Fruit fly (Drosophila melanogaster) whole organism, embryonic: Measurements from ENCODE around the gene CG7945.

ENCODE experiments used
- Abd-B ChIP-seq: fragments of 200-800 bp; sonication (Bioruptor generic); optimal IDR thresholded peaks from 2 replicates; lab custom pipeline; 2018; ENCODE audit warnings: missing biosample characterization, mild to moderate bottlenecking, missing genetic modification characterization, moderate library complexity
- Asciz ChIP-seq: fragments of 200-800 bp; sonication (Bioruptor generic); optimal IDR thresholded peaks from 2 replicates; lab custom pipeline; 2017; ENCODE audit warnings: missing biosample characterization, mild to moderate bottlenecking, missing genetic modification characterization, missing genetic modification reagents
- Atf-2 ChIP-seq: fragments of 200-800 bp; sonication (Bioruptor generic); optimal IDR thresholded peaks from 2 replicates; lab custom pipeline; 2016; ENCODE audit warnings: missing biosample characterization, missing genetic modification characterization
- CG10267 ChIP-seq: fragments of 200-800 bp; sonication (Bioruptor generic); optimal IDR thresholded peaks from 2 replicates; lab custom pipeline; 2018; ENCODE audit warnings: missing biosample characterization, mild to moderate bottlenecking, missing genetic modification characterization, moderate library complexity
- CG10321 ChIP-seq: fragments of 200-800 bp; sonication (Bioruptor generic); IDR thresholded peaks from 2 replicates; pipeline ENCODE4 v1.3.6; 2022; ENCODE audit warnings: missing biosample characterization, missing genetic modification characterization
- CG10431 ChIP-seq: fragments of 200-800 bp; sonication (Bioruptor generic); optimal IDR thresholded peaks from 3 replicates; lab custom pipeline; 2018; ENCODE audit warnings: missing biosample characterization, mild to moderate bottlenecking, missing genetic modification characterization
- CG11247 ChIP-seq: fragments of 200-800 bp; sonication (Bioruptor generic); IDR thresholded peaks from 2 replicates; pipeline ENCODE4 v1.3.6; 2022; ENCODE audit warnings: missing biosample characterization, missing genetic modification characterization
- CG12071 ChIP-seq: fragments of 200-800 bp; sonication (Bioruptor generic); optimal IDR thresholded peaks from 3 replicates; lab custom pipeline; 2018; ENCODE audit warnings: missing biosample characterization, mild to moderate bottlenecking, missing genetic modification characterization
- CG12391 ChIP-seq: fragments of 200-800 bp; sonication (Bioruptor generic); optimal IDR thresholded peaks from 3 replicates; lab custom pipeline; 2018; ENCODE audit warnings: missing biosample characterization, mild to moderate bottlenecking, missing genetic modification characterization, moderate library complexity
- CG12942 ChIP-seq: fragments of 200-800 bp; sonication (Bioruptor generic); optimal IDR thresholded peaks from 3 replicates; lab custom pipeline; 2016; ENCODE audit warnings: missing biosample characterization, missing genetic modification characterization
- CG13775 ChIP-seq: fragments of 200-800 bp; sonication (Bioruptor generic); optimal IDR thresholded peaks from 3 replicates; lab custom pipeline; 2017; ENCODE audit warnings: missing biosample characterization, mild to moderate bottlenecking, missing genetic modification characterization
- CG14014 ChIP-seq: fragments of 200-800 bp; sonication (Bioruptor generic); IDR thresholded peaks from 2 replicates; pipeline ENCODE4 v1.3.6; 2022; ENCODE audit warnings: missing biosample characterization, missing genetic modification characterization
- CG15514 ChIP-seq: fragments of 200-800 bp; sonication (Bioruptor generic); optimal IDR thresholded peaks from 3 replicates; lab custom pipeline; 2017; ENCODE audit warnings: missing biosample characterization, missing genetic modification characterization, mild to moderate bottlenecking, moderate library complexity, missing genetic modification reagents
- CG1603 ChIP-seq: fragments of 200-800 bp; sonication (Bioruptor generic); optimal IDR thresholded peaks from 2 replicates; lab custom pipeline; 2019; ENCODE audit warnings: missing biosample characterization, mild to moderate bottlenecking, missing genetic modification characterization, moderate library complexity
- CG17912 ChIP-seq: fragments of 200-800 bp; sonication (Bioruptor generic); optimal IDR thresholded peaks from 2 replicates; lab custom pipeline; 2018; ENCODE audit warnings: missing biosample characterization, mild to moderate bottlenecking, missing genetic modification characterization
- CG18262 ChIP-seq: fragments of 200-800 bp; optimal IDR thresholded peaks from 3 replicates; lab custom pipeline; 2019; ENCODE audit warnings: missing biosample characterization, mild to moderate bottlenecking, missing genetic modification characterization, moderate library complexity
- CG18764 ChIP-seq: fragments of 200-800 bp; sonication (Bioruptor generic); optimal IDR thresholded peaks from 3 replicates; lab custom pipeline; 2016; ENCODE audit warnings: missing biosample characterization, missing genetic modification characterization
- CG2202 ChIP-seq: fragments of 200-800 bp; sonication (Bioruptor generic); optimal IDR thresholded peaks from 2 replicates; lab custom pipeline; 2018; ENCODE audit warnings: missing biosample characterization, mild to moderate bottlenecking, missing genetic modification characterization
- CG30020 ChIP-seq: fragments of 200-800 bp; optimal IDR thresholded peaks from 2 replicates; lab custom pipeline; 2019; ENCODE audit warnings: missing biosample characterization, mild to moderate bottlenecking, missing genetic modification characterization, moderate library complexity
- CG30431 ChIP-seq: fragments of 200-800 bp; sonication (Bioruptor generic); optimal IDR thresholded peaks from 2 replicates; lab custom pipeline; 2017; ENCODE audit warnings: missing biosample characterization, missing genetic modification characterization
- CG8478 ChIP-seq: fragments of >200 bp; optimal IDR thresholded peaks from 2 replicates; lab custom pipeline; 2018
- Camta ChIP-seq: fragments of 200-800 bp; sonication (Bioruptor generic); optimal IDR thresholded peaks from 2 replicates; lab custom pipeline; 2016; ENCODE audit warnings: missing biosample characterization, missing genetic modification characterization
- Chrac-16 ChIP-seq: fragments of 200-800 bp; sonication (Bioruptor generic); optimal IDR thresholded peaks from 3 replicates; lab custom pipeline; 2016; ENCODE audit warnings: missing biosample characterization, missing genetic modification characterization
- CoRest ChIP-seq: fragments of 200-800 bp; sonication (Bioruptor generic); optimal IDR thresholded peaks from 3 replicates; lab custom pipeline; 2018; ENCODE audit warnings: missing biosample characterization, mild to moderate bottlenecking, missing genetic modification characterization, moderate library complexity
- D ChIP-seq, 2 experiments: fragments of 200-800 bp in 1 of 2; fragments of >200 bp in 1 of 2; sonication (Bioruptor generic) in 1 of 2; optimal IDR thresholded peaks; 2 replicates in 1 of 2; 3 replicates in 1 of 2; lab custom pipeline; 2017; ENCODE audit warnings: mild to moderate bottlenecking in 1 of 2, missing biosample characterization in 1 of 2, missing genetic modification characterization in 1 of 2, missing genetic modification reagents in 1 of 2
- Deaf1 ChIP-seq: fragments of 200-800 bp; optimal IDR thresholded peaks from 3 replicates; lab custom pipeline; 2019; ENCODE audit warnings: missing biosample characterization, mild to moderate bottlenecking, missing genetic modification characterization, moderate library complexity
- Dip3 ChIP-seq: fragments of 200-800 bp; sonication (Bioruptor generic); optimal IDR thresholded peaks from 3 replicates; lab custom pipeline; 2016; ENCODE audit warnings: missing biosample characterization, missing genetic modification characterization
- Ets65A ChIP-seq: fragments of 200-800 bp; sonication (Bioruptor generic); peaks from one replicate; lab custom pipeline; 2016; ENCODE audit warnings: missing biosample characterization, missing genetic modification characterization
- Hey ChIP-seq: fragments of 200-800 bp; sonication (Bioruptor generic); optimal IDR thresholded peaks from 3 replicates; lab custom pipeline; 2018; ENCODE audit warnings: missing biosample characterization, mild to moderate bottlenecking, missing genetic modification characterization
- MTF-1 ChIP-seq: fragments of 200-800 bp; sonication (Bioruptor generic); optimal IDR thresholded peaks from 2 replicates; lab custom pipeline; 2018; ENCODE audit warnings: missing biosample characterization, mild to moderate bottlenecking, missing genetic modification characterization, borderline replicate concordance
- Med ChIP-seq: fragments of 200-800 bp; sonication (Bioruptor generic); peaks from one replicate; lab custom pipeline; 2016; ENCODE audit warnings: missing biosample characterization, missing genetic modification characterization, mild to moderate bottlenecking, inconsistent platforms, moderate library complexity
- Mes4 ChIP-seq: fragments of 200-800 bp; sonication (Bioruptor generic); optimal IDR thresholded peaks from 2 replicates; lab custom pipeline; 2016; ENCODE audit warnings: missing biosample characterization, missing genetic modification characterization
- ase ChIP-seq: fragments of 200-800 bp; sonication (Bioruptor generic); IDR thresholded peaks from 3 replicates; pipeline ENCODE4 v1.3.6; 2022; ENCODE audit warnings: missing biosample characterization, missing genetic modification characterization
- btn ChIP-seq: fragments of 200-800 bp; sonication (Bioruptor generic); optimal IDR thresholded peaks from 2 replicates; lab custom pipeline; 2016; ENCODE audit warnings: missing biosample characterization, missing genetic modification characterization
- chif ChIP-seq, 2 experiments: fragments of 200-800 bp; sonication (Bioruptor generic); optimal IDR thresholded peaks; 3 replicates each; lab custom pipeline; 2016; ENCODE audit warnings: missing biosample characterization in 2 of 2, missing genetic modification characterization in 2 of 2
- dimm ChIP-seq: fragments of 200-800 bp; sonication (Bioruptor generic); IDR thresholded peaks from 2 replicates; pipeline ENCODE4 v1.3.6; 2022; ENCODE audit warnings: missing biosample characterization, missing genetic modification characterization
- esg ChIP-seq: fragments of 200-800 bp; sonication (Bioruptor generic); conservative IDR thresholded peaks from 2 replicates; pipeline ENCODE4 v1.3.6; 2022; ENCODE audit warnings: missing biosample characterization, missing genetic modification characterization
- grau ChIP-seq: fragments of 200-800 bp; optimal IDR thresholded peaks from 3 replicates; lab custom pipeline; 2019; ENCODE audit warnings: missing biosample characterization, mild to moderate bottlenecking, missing genetic modification characterization, moderate library complexity
- gsb-n ChIP-seq: fragments of 200-800 bp; sonication (Bioruptor generic); optimal IDR thresholded peaks from 3 replicates; lab custom pipeline; 2018; ENCODE audit warnings: missing biosample characterization, mild to moderate bottlenecking, missing genetic modification characterization
- jigr1 ChIP-seq: fragments of 200-800 bp; sonication (Bioruptor generic); IDR thresholded peaks from 3 replicates; pipeline ENCODE4 v1.3.6; 2022; ENCODE audit warnings: missing biosample characterization, missing genetic modification characterization
- jing ChIP-seq: fragments of 200-800 bp; sonication (Bioruptor generic); optimal IDR thresholded peaks from 2 replicates; lab custom pipeline; 2018; ENCODE audit warnings: missing biosample characterization, mild to moderate bottlenecking, missing genetic modification characterization
- mirr ChIP-seq: fragments of 200-800 bp; sonication (Bioruptor generic); optimal IDR thresholded peaks from 3 replicates; lab custom pipeline; 2018; ENCODE audit warnings: missing biosample characterization, mild to moderate bottlenecking, missing genetic modification characterization
- p53 ChIP-seq: fragments of 200-800 bp; sonication (Bioruptor generic); optimal IDR thresholded peaks from 2 replicates; lab custom pipeline; 2016; ENCODE audit warnings: missing biosample characterization, missing genetic modification characterization
- pros ChIP-seq: fragments of 200-800 bp; sonication (Bioruptor generic); optimal IDR thresholded peaks from 3 replicates; lab custom pipeline; 2019; ENCODE audit warnings: missing biosample characterization, mild to moderate bottlenecking, missing genetic modification characterization, moderate library complexity
- ranshi ChIP-seq: fragments of 200-800 bp; sonication (Bioruptor generic); IDR thresholded peaks from 2 replicates; pipeline ENCODE4 v1.3.6; 2022; ENCODE audit warnings: missing biosample characterization, missing genetic modification characterization
- rib ChIP-seq: fragments of 200-800 bp; sonication (Bioruptor generic); IDR thresholded peaks from 2 replicates; pipeline ENCODE4 v1.3.6; 2022; ENCODE audit warnings: missing biosample characterization, missing genetic modification characterization
- sd ChIP-seq: fragments of 200-800 bp; sonication (Bioruptor generic); optimal IDR thresholded peaks from 3 replicates; lab custom pipeline; 2018; ENCODE audit warnings: missing biosample characterization, mild to moderate bottlenecking, missing genetic modification characterization, moderate library complexity
- sens-2 ChIP-seq: fragments of 200-800 bp; sonication (Bioruptor generic); IDR thresholded peaks from 2 replicates; pipeline ENCODE4 v1.3.6; 2022; ENCODE audit warnings: missing biosample characterization, missing genetic modification characterization
- sima ChIP-seq: fragments of 200-800 bp; sonication (Bioruptor generic); optimal IDR thresholded peaks from 2 replicates; lab custom pipeline; 2016; ENCODE audit warnings: missing biosample characterization, missing genetic modification characterization
- slp2 ChIP-seq: fragments of 200-800 bp; sonication (Bioruptor generic); optimal IDR thresholded peaks from 2 replicates; lab custom pipeline; 2016; ENCODE audit warnings: missing biosample characterization, missing genetic modification characterization
- wdn ChIP-seq: fragments of 200-800 bp; sonication (Bioruptor generic); IDR thresholded peaks from 2 replicates; pipeline ENCODE4 v1.3.6; 2022; ENCODE audit warnings: missing biosample characterization, missing genetic modification characterization

The CG7945 gene

dm6 chr3L:15566484-15566955 lies 42.6 kb upstream of the CG7945 start (continued):
- TF ChIP-seq jing (no peak), CG30020 (tag; lab: Kevin White, UChicago) (no peak), CG12942 (no peak), dimm (GFP tag; lab: Robert Waterston, UW) (no peak), Med (peak; percentile 96), CG15514 (GFP tag; lab: Kevin White, UChicago) (peak; percentile 56), Asciz (peak; percentile 84), CG18764 (GFP tag; lab: Kevin White, UChicago) (no peak), ase (GFP tag; lab: Robert Waterston, UW) (peak; percentile 30; the same call in 1 of the 3 replicates), pros (GFP tag; lab: Kevin White, UChicago) (peak; percentile 23), Chrac-16 (GFP tag; lab: Kevin White, UChicago) (no peak), btn (peak; percentile 55), jigr1 (GFP tag; lab: Robert Waterston, UW) (no peak), CG12071 (GFP tag; lab: Kevin White, UChicago) (peak; percentile 89), CoRest (no peak), Atf-2 (no peak), sens-2 (no peak), slp2 (GFP tag; lab: Kevin White, UChicago) (peak; percentile 33), MTF-1 (GFP tag; lab: Kevin White, UChicago) (peak; percentile 67), Ets65A (GFP tag; lab: Kevin White, UChicago) (peak; percentile 29), CG10267 (tag; lab: Kevin White, UChicago) (no peak), Hey (tag; lab: Kevin White, UChicago) (peak; percentile 92), CG13775 (peak; percentile 42), Mes4 (GFP tag; lab: Kevin White, UChicago) (peak; percentile 75), sd (tag; lab: Kevin White, UChicago) (peak; percentile 79), CG10431 (peak; percentile 100), Abd-B (no peak), sima (GFP tag; lab: Kevin White, UChicago) (no peak), CG30431 (GFP tag; lab: Kevin White, UChicago) (peak; percentile 36), p53 (GFP tag; lab: Kevin White, UChicago) (peak; percentile 11), CG17912 (GFP tag; lab: Kevin White, UChicago) (peak; percentile 83), Dip3 (no peak), CG18262 (tag; lab: Kevin White, UChicago) (peak; percentile 48), rib (peak; percentile 88; the same call in 1 of the 2 replicates), D (optimal IDR thresholded peaks at IDR 0.05; lab: Kevin White, UChicago) (no peak), D (GFP tag; optimal IDR thresholded peaks at IDR 0.05; lab: Kevin White, UChicago) (no peak), Camta (no peak), esg (GFP tag; lab: Robert Waterston, UW) (no peak), ranshi (GFP tag; lab: Robert Waterston, UW) (peak; percentile 41; the same call in 1 of the 2 replicates), gsb-n (no peak), CG8478 (lab: Kevin White, UChicago) (no peak), CG10321 (0 out of 2 replicates have a peak, but pooled peaks have one; percentile 22), mirr (GFP tag; lab: Kevin White, UChicago) (peak; percentile 94), Deaf1 (peak; percentile 91), grau (tag; lab: Kevin White, UChicago) (peak; percentile 48), CG2202 (tag; lab: Kevin White, UChicago) (peak; percentile 45), wdn (peak; percentile 15), CG12391 (peak; percentile 14), CG1603 (peak; percentile 39), CG14014 (peak; percentile 75; the same call in 1 of the 2 replicates), chif (GFP tag; optimal IDR thresholded peaks at IDR 0.05; lab: Kevin White, UChicago) (no peak), CG11247 (GFP tag; lab: Robert Waterston, UW) (peak; percentile 53)
